Worm (Caenorhabditis elegans) whole organism, L1 larva: ENCODE data around the gene B0198.3.

Source experiments
- C04F5.9 ChIP-seq: sonication (generic microtip); optimal IDR thresholded peaks from 2 replicates; lab custom pipeline; 2016; ENCODE audit warnings: missing genetic modification characterization, missing compliant biosample characterization
- C16A3.4 ChIP-seq: fragments of 150-350 bp; optimal IDR thresholded peaks from 2 replicates; lab custom pipeline; 2014; ENCODE audit warnings: missing biosample characterization, missing genetic modification characterization
- C34B4.2 ChIP-seq: sonication (generic microtip); optimal IDR thresholded peaks from 2 replicates; lab custom pipeline; 2017; ENCODE audit warnings: mild to moderate bottlenecking, missing genetic modification characterization, missing compliant biosample characterization
- Y116A8C.19 ChIP-seq: sonication (generic microtip); optimal IDR thresholded peaks from 2 replicates; lab custom pipeline; 2016; ENCODE audit warnings: missing compliant biosample characterization, missing genetic modification characterization, borderline replicate concordance
- aha-1 ChIP-seq: fragments of 150-350 bp; optimal IDR thresholded peaks from 2 replicates; lab custom pipeline; 2014; ENCODE audit warnings: missing biosample characterization, missing genetic modification characterization
- alr-1 ChIP-seq: fragments of 200-800 bp; sonication (Bioruptor generic); optimal IDR thresholded peaks from 2 replicates; lab custom pipeline; 2018; ENCODE audit warnings: borderline replicate concordance, mild to moderate bottlenecking, missing genetic modification characterization, missing compliant biosample characterization
- blmp-1 ChIP-seq: fragments of 150-350 bp; optimal IDR thresholded peaks from 2 replicates; lab custom pipeline; 2014; ENCODE audit warnings: missing biosample characterization, missing genetic modification characterization
- ceh-63 ChIP-seq: fragments of 200-800 bp; sonication (Bioruptor generic); optimal IDR thresholded peaks from 2 replicates; lab custom pipeline; 2018; ENCODE audit warnings: mild to moderate bottlenecking, missing genetic modification characterization, missing compliant biosample characterization
- ceh-8 ChIP-seq: fragments of 200-800 bp; sonication (Bioruptor generic); optimal IDR thresholded peaks from 2 replicates; lab custom pipeline; 2018; ENCODE audit warnings: mild to moderate bottlenecking, missing genetic modification characterization, moderate library complexity, missing compliant biosample characterization
- ceh-90 ChIP-seq: sonication (generic microtip); optimal IDR thresholded peaks from 2 replicates; lab custom pipeline; 2016; ENCODE audit warnings: missing genetic modification characterization, missing compliant biosample characterization
- ces-1 ChIP-seq: fragments of 150-350 bp; optimal IDR thresholded peaks from 2 replicates; lab custom pipeline; 2014; ENCODE audit warnings: missing biosample characterization, missing genetic modification reagents, missing genetic modification characterization
- efl-1 ChIP-seq, 4 experiments: fragments of 150-350 bp; optimal IDR thresholded peaks in 3 of 4; peaks in 1 of 4; 1 replicate in 1 of 4; 2 replicates in 3 of 4; lab custom pipeline; 2014; ENCODE audit warnings: missing biosample characterization in 2 of 4, missing genetic modification characterization in 2 of 4, missing genetic modification reagents in 2 of 4
- efl-3 ChIP-seq: fragments of 200-800 bp; sonication (Bioruptor generic); optimal IDR thresholded peaks from 2 replicates; lab custom pipeline; 2018; ENCODE audit warnings: mild to moderate bottlenecking, missing genetic modification characterization, missing compliant biosample characterization
- egl-13 ChIP-seq: sonication (generic microtip); optimal IDR thresholded peaks from 2 replicates; lab custom pipeline; 2016; ENCODE audit warnings: missing genotype, missing genetic modification reagents, missing genetic modification characterization, missing compliant biosample characterization
- egl-27 ChIP-seq, 2 experiments: fragments of 150-350 bp in 1 of 2; sonication (generic microtip); optimal IDR thresholded peaks; 3 replicates each; lab custom pipeline; 2017 to 2018; ENCODE audit warnings: missing biosample characterization in 2 of 2, missing genetic modification characterization in 2 of 2, missing genetic modification reagents in 2 of 2
- elt-3 ChIP-seq, 6 experiments: fragments of 150-350 bp in 1 of 6; sonication (generic microtip); optimal IDR thresholded peaks; 2 replicates each; lab custom pipeline; 2017 to 2018; ENCODE audit warnings: missing biosample characterization in 6 of 6, missing genetic modification characterization in 6 of 6, inconsistent platforms in 1 of 6
- ets-5 ChIP-seq: fragments of 200-800 bp; sonication (Bioruptor generic); IDR thresholded peaks from 2 replicates; pipeline ENCODE4 v1.3.6; 2022; ENCODE audit warnings: missing genetic modification characterization, missing compliant biosample characterization
- fkh-10 ChIP-seq: sonication (generic microtip); optimal IDR thresholded peaks from 2 replicates; lab custom pipeline; 2017; ENCODE audit warnings: missing biosample characterization, missing genetic modification reagents, missing genetic modification characterization
- fkh-8 ChIP-seq: sonication (generic microtip); optimal IDR thresholded peaks from 2 replicates; lab custom pipeline; 2016; ENCODE audit warnings: mild to moderate bottlenecking, missing genetic modification characterization, missing compliant biosample characterization
- fos-1 ChIP-seq: fragments of 150-350 bp; optimal IDR thresholded peaks from 2 replicates; lab custom pipeline; 2014; ENCODE audit warnings: missing biosample characterization, missing genetic modification characterization
- hpl-2 ChIP-seq: fragments of 150-350 bp; optimal IDR thresholded peaks from 2 replicates; lab custom pipeline; 2014; ENCODE audit warnings: missing biosample characterization, missing genetic modification reagents, missing genetic modification characterization
- isw-1 ChIP-seq: fragments of 200-800 bp; sonication (Bioruptor generic); IDR thresholded peaks from 2 replicates; pipeline ENCODE4 v1.3.6; 2022; ENCODE audit warnings: missing genetic modification characterization, missing compliant biosample characterization
- lin-13 ChIP-seq: fragments of 150-350 bp; optimal IDR thresholded peaks from 2 replicates; lab custom pipeline; 2014; ENCODE audit warnings: missing biosample characterization, missing genetic modification reagents, missing genetic modification characterization
- lin-14 ChIP-seq: fragments of 200-800 bp; sonication (Bioruptor generic); optimal IDR thresholded peaks from 2 replicates; lab custom pipeline; 2018; ENCODE audit warnings: mild to moderate bottlenecking, missing genetic modification characterization, moderate library complexity, missing compliant biosample characterization
- mab-9 ChIP-seq: fragments of 200-800 bp; sonication (Bioruptor generic); IDR thresholded peaks from 2 replicates; pipeline ENCODE4 v1.3.6; 2022; ENCODE audit warnings: missing genetic modification reagents, missing genetic modification characterization, missing compliant biosample characterization
- mef-2 ChIP-seq: fragments of 150-350 bp; optimal IDR thresholded peaks from 2 replicates; lab custom pipeline; 2014; ENCODE audit warnings: missing biosample characterization, missing genetic modification characterization
- nhr-19 ChIP-seq: fragments of 200-800 bp; sonication (Bioruptor generic); conservative IDR thresholded peaks from 2 replicates; pipeline ENCODE4 v1.3.6; 2022; ENCODE audit warnings: missing genetic modification characterization, missing compliant biosample characterization
- nhr-237 ChIP-seq: fragments of 150-350 bp; optimal IDR thresholded peaks from 2 replicates; lab custom pipeline; 2014; ENCODE audit warnings: missing biosample characterization, missing genetic modification characterization
- nhr-28 ChIP-seq: fragments of 150-350 bp; optimal IDR thresholded peaks from 2 replicates; lab custom pipeline; 2014; ENCODE audit warnings: missing biosample characterization, missing genetic modification characterization
- nhr-77 ChIP-seq: fragments of 150-350 bp; optimal IDR thresholded peaks from 2 replicates; lab custom pipeline; 2014; ENCODE audit warnings: missing biosample characterization, missing genetic modification characterization
- nhr-84 ChIP-seq: sonication (generic microtip); optimal IDR thresholded peaks from 2 replicates; lab custom pipeline; 2017; ENCODE audit warnings: missing biosample characterization, missing genetic modification characterization
- nhr-85 ChIP-seq: sonication (generic microtip); peaks from one replicate; lab custom pipeline; 2016; ENCODE audit warnings: missing genetic modification characterization, inconsistent platforms, missing compliant biosample characterization
- nhr-90 ChIP-seq: sonication (generic microtip); optimal IDR thresholded peaks from 2 replicates; lab custom pipeline; 2016; ENCODE audit warnings: mild to moderate bottlenecking, missing genetic modification characterization, missing compliant biosample characterization; ENCODE audit not compliant: poor library complexity
- pag-3 ChIP-seq: sonication (generic microtip); optimal IDR thresholded peaks from 2 replicates; lab custom pipeline; 2017; ENCODE audit warnings: missing genetic modification characterization, mild to moderate bottlenecking, missing compliant biosample characterization, antibody characterized with exemption, borderline replicate concordance; ENCODE audit not compliant: insufficient read depth
- skn-1 ChIP-seq: fragments of 150-350 bp; optimal IDR thresholded peaks from 2 replicates; lab custom pipeline; 2014; ENCODE audit warnings: missing biosample characterization, missing genetic modification characterization
- sox-4 ChIP-seq: sonication (generic microtip); optimal IDR thresholded peaks from 2 replicates; lab custom pipeline; 2016; ENCODE audit warnings: missing genetic modification characterization, missing compliant biosample characterization
- swsn-7 ChIP-seq: sonication (generic microtip); optimal IDR thresholded peaks from 2 replicates; lab custom pipeline; 2016; ENCODE audit warnings: missing genetic modification characterization, missing compliant biosample characterization
- tlp-1 ChIP-seq: fragments of 150-350 bp; optimal IDR thresholded peaks from 2 replicates; lab custom pipeline; 2014; ENCODE audit warnings: missing biosample characterization, missing genetic modification characterization
- unc-86 ChIP-seq: sonication (generic microtip); optimal IDR thresholded peaks from 2 replicates; lab custom pipeline; 2016; ENCODE audit warnings: missing genetic modification characterization, missing compliant biosample characterization
- zag-1 ChIP-seq: fragments of 150-350 bp; optimal IDR thresholded peaks from 2 replicates; lab custom pipeline; 2014; ENCODE audit warnings: missing biosample characterization, missing genetic modification characterization
- zip-4 ChIP-seq: fragments of 200-800 bp; sonication (Bioruptor generic); optimal IDR thresholded peaks from 2 replicates; lab custom pipeline; 2018; ENCODE audit warnings: mild to moderate bottlenecking, missing genetic modification characterization, moderate library complexity, missing compliant biosample characterization
- ztf-4 ChIP-seq: fragments of 150-350 bp; optimal IDR thresholded peaks from 2 replicates; lab custom pipeline; 2014; ENCODE audit warnings: missing biosample characterization, missing genetic modification characterization

The B0198.3 gene

DNA sequence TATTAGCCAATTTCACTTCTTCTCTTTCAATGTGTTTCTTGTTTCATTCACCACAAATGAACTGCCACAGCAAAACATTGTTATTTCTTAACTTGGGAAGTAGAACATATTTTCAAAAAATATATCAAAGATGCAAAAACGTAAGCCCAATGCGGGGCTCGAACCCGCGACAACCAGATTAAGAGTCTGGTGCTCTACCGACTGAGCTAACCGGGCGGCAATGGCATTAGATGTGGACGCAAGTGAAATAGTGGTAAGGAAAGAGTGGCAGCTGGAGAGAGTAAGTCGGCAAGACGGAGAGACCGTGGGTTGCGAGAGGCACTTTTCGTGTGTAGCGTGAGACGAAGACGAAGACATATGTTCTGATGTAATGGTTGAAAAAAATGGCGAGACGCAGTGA, 49.1 kb upstream of the B0198.3 start (continued):
- peak; percentile 83 for TF ChIP-seq nhr-90
- peak; percentile 79 for TF ChIP-seq ceh-8 (GFP tag; lab: Kevin White, UChicago)
- peak; percentile 33 for TF ChIP-seq ztf-4
- peak; percentile 33 for TF ChIP-seq isw-1 (GFP tag; lab: Robert Waterston, UW)
- TF ChIP-seq ceh-90 (tag; lab: Kevin White, UChicago): no peak
- no peak for TF ChIP-seq Y116A8C.19
- TF ChIP-seq swsn-7 (tag; lab: Kevin White, UChicago): peak; percentile 85
- TF ChIP-seq lin-13 (GFP tag; lab: Kevin White, UChicago): peak; percentile 19
- TF ChIP-seq zag-1 (tag; lab: Kevin White, UChicago): no peak
- TF ChIP-seq ceh-63: no peak
- peak; percentile 83 for TF ChIP-seq egl-13 (tag; lab: Kevin White, UChicago)
- no peak for TF ChIP-seq nhr-84 (tag; lab: Kevin White, UChicago)
- peak; percentile 58 for TF ChIP-seq C16A3.4 (tag; lab: Kevin White, UChicago)
- TF ChIP-seq hpl-2 (GFP tag; lab: Kevin White, UChicago): no peak
- peak; percentile 35 for TF ChIP-seq zip-4 (GFP tag; lab: Kevin White, UChicago)
- peak; percentile 35 for TF ChIP-seq C04F5.9
- TF ChIP-seq efl-1 (optimal IDR thresholded peaks at IDR 0.05; lab: Kevin White, UChicago): peak; percentile 39 to 40
- peak; percentile 11 to 93 for TF ChIP-seq efl-1 (GFP tag; optimal IDR thresholded peaks at IDR 0.05 in 1 of 2; lab: Kevin White, UChicago)
- no peak for TF ChIP-seq egl-27 (tag; optimal IDR thresholded peaks at IDR 0.05; lab: Kevin White, UChicago)
- no peak for TF ChIP-seq tlp-1 (tag; lab: Kevin White, UChicago)
- TF ChIP-seq nhr-85 (tag; lab: Kevin White, UChicago): peak; percentile 78
- TF ChIP-seq efl-3 (GFP tag; lab: Kevin White, UChicago): peak; percentile 34
- peak; percentile 79 for TF ChIP-seq unc-86 (tag; lab: Kevin White, UChicago)
- peak; percentile 52 for TF ChIP-seq mab-9 (GFP tag; lab: Robert Waterston, UW)
- peak; percentile 19 for TF ChIP-seq ces-1 (GFP tag; lab: Kevin White, UChicago)
- no peak for TF ChIP-seq nhr-237 (tag; lab: Kevin White, UChicago)
- no peak for TF ChIP-seq mef-2 (tag; lab: Kevin White, UChicago)
- no peak for TF ChIP-seq ets-5
- no peak for TF ChIP-seq aha-1 (tag; lab: Kevin White, UChicago)
- TF ChIP-seq lin-14: peak; percentile 87
- peak; percentile 52 for TF ChIP-seq fos-1 (tag; lab: Kevin White, UChicago)
- peak; percentile 58 for TF ChIP-seq nhr-77 (tag; lab: Kevin White, UChicago)
- TF ChIP-seq nhr-19: peak; percentile 86
- TF ChIP-seq fkh-10 (GFP tag; lab: Kevin White, UChicago): peak; percentile 85
- TF ChIP-seq alr-1: no peak
- TF ChIP-seq skn-1 (tag; lab: Kevin White, UChicago): no peak
- TF ChIP-seq C34B4.2 (tag; lab: Kevin White, UChicago): no peak
- TF ChIP-seq fkh-8 (tag; lab: Kevin White, UChicago): peak; percentile 82
- no peak for TF ChIP-seq nhr-28 (tag; lab: Kevin White, UChicago)
- TF ChIP-seq blmp-1 (tag; lab: Kevin White, UChicago): no peak
- TF ChIP-seq pag-3 (tag; lab: Kevin White, UChicago): no peak

DNA sequence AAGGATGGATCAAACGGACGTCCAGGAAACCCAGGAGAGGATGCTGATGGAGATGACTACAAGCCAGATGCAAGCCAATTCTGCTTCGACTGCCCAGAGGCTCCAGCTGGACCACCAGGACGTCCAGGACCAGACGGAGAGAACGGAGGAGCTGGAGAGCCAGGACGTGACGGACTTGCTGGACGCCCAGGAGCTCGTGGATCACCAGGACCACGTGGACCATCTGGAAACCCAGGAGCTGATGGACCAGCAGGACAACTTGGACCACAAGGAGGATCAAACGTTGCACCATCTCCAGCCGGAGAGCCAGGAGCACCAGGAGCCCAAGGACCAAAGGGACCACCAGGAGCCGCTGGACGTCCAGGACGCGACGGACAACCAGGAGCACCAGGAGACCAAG, 48.6 kb upstream of the B0198.3 start:
- TF ChIP-seq elt-3 (tag; optimal IDR thresholded peaks at IDR 0.05; lab: Kevin White, UChicago) (no peak), ceh-90 (tag; lab: Kevin White, UChicago) (no peak), ztf-4 (no peak), sox-4 (tag; lab: Kevin White, UChicago) (no peak)
